Worm (Caenorhabditis elegans): ENCODE measurements around the gene acbp-5.

Gene acbp-5

DNA sequence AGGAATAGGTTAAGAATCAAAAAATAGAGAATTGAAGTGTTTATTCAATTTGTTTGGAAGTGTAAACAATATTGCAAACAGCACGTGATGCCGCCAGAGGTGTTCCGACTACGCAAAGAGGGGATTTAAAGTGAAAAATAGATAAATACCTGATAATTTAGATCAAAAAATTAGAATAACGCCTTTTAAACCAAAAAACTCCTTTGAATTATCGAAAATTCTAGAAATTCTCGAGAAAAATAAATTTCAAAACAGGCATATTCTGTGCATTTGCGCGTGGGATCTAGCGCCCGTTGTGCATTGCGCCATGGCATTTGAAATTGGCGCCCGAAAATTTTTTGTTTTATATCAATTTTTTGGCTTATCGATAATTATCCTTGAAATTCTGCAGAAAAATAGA, 19.2 kb downstream of the acbp-5 start, which contains the start of gene hip-1:
Gene hip-1, minus strand, starts transcription at position 225 of the 400 bp plus-strand sequence.
- TF ChIP-seq ztf-11 (tag; optimal IDR thresholded peaks at IDR 0.05) (no peak), tbx-8 (GFP tag; optimal IDR thresholded peaks at IDR 0.05) (no peak), snpc-4 (tag; optimal IDR thresholded peaks at IDR 0.05) (no peak), elt-3 (tag; optimal IDR thresholded peaks at IDR 0.05) (no peak), ces-1 (GFP tag; optimal IDR thresholded peaks at IDR 0.05) (peak; percentile 40), M03D4.4 (tag; optimal IDR thresholded peaks at IDR 0.05) (no peak), elt-1 (tag; optimal IDR thresholded peaks at IDR 0.05; ENCODE audit: borderline replicate concordance, insufficient read depth) (no peak), blmp-1 (tag; optimal IDR thresholded peaks at IDR 0.05) (no peak), bed-3 (GFP tag; optimal IDR thresholded peaks at IDR 0.05) (no peak), lsy-2 (tag; optimal IDR thresholded peaks at IDR 0.05) (peak; percentile 45), flh-1 (GFP tag; optimal IDR thresholded peaks at IDR 0.05) (no peak), nhr-237 (tag; optimal IDR thresholded peaks at IDR 0.05) (peak; percentile 23), nhr-12 (tag; optimal IDR thresholded peaks at IDR 0.05) (no peak), unc-62 (GFP tag; optimal IDR thresholded peaks at IDR 0.05) (peak; percentile 17), mep-1 (tag; optimal IDR thresholded peaks at IDR 0.05) (peak; percentile 40), nhr-76 (tag; optimal IDR thresholded peaks at IDR 0.05) (no peak), zip-8 (tag; optimal IDR thresholded peaks at IDR 0.05) (no peak), sptf-1 (tag; optimal IDR thresholded peaks at IDR 0.05) (no peak), ceh-39 (tag; optimal IDR thresholded peaks at IDR 0.05) (no peak), nhr-28 (tag; optimal IDR thresholded peaks at IDR 0.05) (no peak), unc-120 (tag; optimal IDR thresholded peaks at IDR 0.05; ENCODE audit: poor library complexity, severe bottlenecking) (peak; percentile 11), unc-39 (tag; optimal IDR thresholded peaks at IDR 0.05) (no peak), lin-13 (tag; optimal IDR thresholded peaks at IDR 0.05) (no peak)

ce11 chrIII:13621717-13622116, 19.8 kb downstream of the acbp-5 start:
- TF ChIP-seq unc-62 (GFP tag; optimal IDR thresholded peaks at IDR 0.05) (no peak), elt-1 (tag; optimal IDR thresholded peaks at IDR 0.05; ENCODE audit: borderline replicate concordance, insufficient read depth) (no peak), lin-32 (GFP tag; optimal IDR thresholded peaks at IDR 0.05) (no peak), mab-5 (tag; optimal IDR thresholded peaks at IDR 0.05) (no peak), unc-39 (tag; optimal IDR thresholded peaks at IDR 0.05) (no peak), mep-1 (tag; optimal IDR thresholded peaks at IDR 0.05) (no peak), nhr-2 (tag; optimal IDR thresholded peaks at IDR 0.05) (no peak), snpc-4 (tag; optimal IDR thresholded peaks at IDR 0.05) (no peak), drap-1 (GFP tag; optimal IDR thresholded peaks at IDR 0.05) (no peak), flh-1 (GFP tag; optimal IDR thresholded peaks at IDR 0.05) (no peak), ceh-43 (GFP tag; optimal IDR thresholded peaks at IDR 0.05) (no peak), elt-3 (tag; optimal IDR thresholded peaks at IDR 0.05) (no peak), nhr-76 (tag; optimal IDR thresholded peaks at IDR 0.05) (no peak), hlh-1 (tag; optimal IDR thresholded peaks at IDR 0.05) (no peak), ceh-39 (tag; optimal IDR thresholded peaks at IDR 0.05) (no peak), M03D4.4 (tag; optimal IDR thresholded peaks at IDR 0.05) (no peak), lsy-2 (tag; optimal IDR thresholded peaks at IDR 0.05) (no peak), ztf-11 (tag; optimal IDR thresholded peaks at IDR 0.05) (no peak)

DNA sequence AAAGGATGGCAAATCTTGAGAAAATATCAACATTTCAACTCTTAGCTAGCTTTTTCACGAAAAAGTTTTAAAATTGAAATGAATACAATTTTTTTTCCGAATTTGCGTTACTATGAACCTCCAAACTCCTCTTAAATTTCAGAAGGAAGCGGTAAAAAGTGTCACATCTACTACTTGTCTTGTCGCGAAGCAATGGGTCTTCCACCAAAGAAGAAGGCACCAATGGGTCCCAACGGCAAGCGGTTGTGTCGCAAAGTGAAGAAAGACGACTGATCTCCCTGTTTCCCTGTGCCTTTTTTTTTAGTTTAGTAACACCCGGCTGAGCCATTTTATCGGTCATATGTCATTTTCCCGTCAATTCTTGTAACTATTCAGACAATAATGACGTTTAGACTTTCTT, 20.5 kb downstream of the acbp-5 start:
- TF ChIP-seq ztf-11 (tag; optimal IDR thresholded peaks at IDR 0.05) (no peak), unc-120 (tag; optimal IDR thresholded peaks at IDR 0.05; ENCODE audit: poor library complexity, severe bottlenecking) (no peak), ces-1 (GFP tag; optimal IDR thresholded peaks at IDR 0.05) (no peak), snpc-4 (tag; optimal IDR thresholded peaks at IDR 0.05) (no peak), pha-4 (tag; optimal IDR thresholded peaks at IDR 0.05) (no peak), unc-62 (GFP tag; optimal IDR thresholded peaks at IDR 0.05) (no peak), ham-2 (GFP tag; optimal IDR thresholded peaks at IDR 0.05) (no peak), lin-32 (GFP tag; optimal IDR thresholded peaks at IDR 0.05) (no peak), cnd-1 (tag; optimal IDR thresholded peaks at IDR 0.05) (no peak), elt-1 (tag; optimal IDR thresholded peaks at IDR 0.05; ENCODE audit: borderline replicate concordance, insufficient read depth) (no peak), mab-5 (tag; optimal IDR thresholded peaks at IDR 0.05) (no peak)

- TF ChIP-seq hlh-1 (tag; optimal IDR thresholded peaks at IDR 0.05) (peak; percentile 100), bed-3 (GFP tag; optimal IDR thresholded peaks at IDR 0.05) (no peak), cnd-1 (tag; optimal IDR thresholded peaks at IDR 0.05) (no peak), mls-2 (tag; optimal IDR thresholded peaks at IDR 0.05) (no peak), lin-32 (GFP tag; optimal IDR thresholded peaks at IDR 0.05) (no peak), unc-120 (tag; optimal IDR thresholded peaks at IDR 0.05; ENCODE audit: poor library complexity, severe bottlenecking) (peak; percentile 91), elt-3 (tag; optimal IDR thresholded peaks at IDR 0.05) (no peak), snpc-4 (tag; optimal IDR thresholded peaks at IDR 0.05) (no peak), nhr-237 (tag; optimal IDR thresholded peaks at IDR 0.05) (no peak), nhr-76 (tag; optimal IDR thresholded peaks at IDR 0.05) (no peak), mep-1 (tag; optimal IDR thresholded peaks at IDR 0.05) (peak; percentile 24), ceh-43 (GFP tag; optimal IDR thresholded peaks at IDR 0.05) (no peak), lin-13 (tag; optimal IDR thresholded peaks at IDR 0.05) (no peak), unc-62 (GFP tag; optimal IDR thresholded peaks at IDR 0.05) (peak; percentile 35)
Measured at ce11 chrIII:13616793-13617192, 24.7 kb downstream of the acbp-5 start, which contains the start of gene T12D8.9. TSS of gene T12D8.9 (plus strand) at chrIII:13617104.

All from whole organism, mixed stage, embryonic.